Worm (Caenorhabditis elegans) whole organism, L4 larva: ENCODE measurements around the gene C04G6.2.

ENCODE experiments used
- ZK546.5 ChIP-seq, 2 experiments: sonication (generic microtip); optimal IDR thresholded peaks; 2 replicates each; lab custom pipeline; 2017; ENCODE audit warnings: missing biosample characterization in 2 of 2, missing genetic modification characterization in 2 of 2
- nhr-41 ChIP-seq: fragments of 200-800 bp; sonication (Bioruptor generic); IDR thresholded peaks from 2 replicates; pipeline ENCODE4 v1.3.6; 2022; ENCODE audit warnings: missing genetic modification reagents, missing genetic modification characterization, missing compliant biosample characterization

- no peak for TF ChIP-seq ZK546.5 (tag; optimal IDR thresholded peaks at IDR 0.05; lab: Kevin White, UChicago)
- TF ChIP-seq nhr-41 (GFP tag; lab: Robert Waterston, UW) = no peak
Observed at ce11 chrII:5109693-5110092, 16.7 kb downstream of the C04G6.2 start, which contains the start of gene F09C12.2.
